Worm (Caenorhabditis elegans) whole organism, L4/young adult: ENCODE results near the gene F33E11.2.

Source experiments
- W03F9.2 ChIP-seq: fragments of 150-350 bp; optimal IDR thresholded peaks from 2 replicates; lab custom pipeline; 2014; ENCODE audit warnings: missing biosample characterization, missing genetic modification characterization
- dao-5 ChIP-seq: sonication (generic microtip); optimal IDR thresholded peaks from 2 replicates; lab custom pipeline; 2016; ENCODE audit warnings: missing genotype, missing genetic modification characterization, moderate library complexity, missing compliant biosample characterization
- him-1 ChIP-seq: sonication (generic microtip); optimal IDR thresholded peaks from 2 replicates; lab custom pipeline; 2016; ENCODE audit warnings: missing genotype, missing genetic modification reagents, missing genetic modification characterization, missing compliant biosample characterization

DNA sequence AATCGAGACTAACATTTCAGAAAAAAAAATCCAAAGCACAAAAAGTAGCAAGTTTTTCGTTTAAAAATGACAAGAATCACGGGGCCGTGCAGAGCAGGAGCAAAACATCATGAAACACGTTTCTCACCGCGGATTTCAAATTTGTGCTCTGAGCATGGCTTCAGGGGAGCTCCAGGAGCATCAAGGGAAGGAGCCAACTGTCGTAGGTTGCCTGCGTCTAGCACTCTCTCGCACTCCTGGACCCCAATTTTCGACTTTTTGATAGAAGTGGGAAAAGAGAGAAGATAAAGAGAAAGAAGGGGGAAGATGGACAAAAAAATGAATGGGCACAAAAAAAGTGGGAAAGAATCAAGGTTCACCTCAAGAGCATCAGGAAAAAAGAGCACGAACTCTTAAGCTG lies 12.9 kb upstream of the F33E11.2 start:
- no peak for TF ChIP-seq dao-5 (tag; lab: Kevin White, UChicago)
- no peak for TF ChIP-seq him-1 (tag; lab: Kevin White, UChicago)
- TF ChIP-seq W03F9.2 (tag; lab: Kevin White, UChicago) = no peak
